Worm (Caenorhabditis elegans) whole organism, L3 larva: ENCODE results near the gene F40F8.1.
A peak's percentile ranks its signal among the peaks of the same experiment; 100 is the strongest.

ENCODE experiments used
- R02D3.7 ChIP-seq: fragments of 150-350 bp; optimal IDR thresholded peaks from 2 replicates; lab custom pipeline; 2014; ENCODE audit warnings: missing biosample characterization, missing genetic modification characterization
- ZK546.5 ChIP-seq: sonication (generic microtip); optimal IDR thresholded peaks from 2 replicates; lab custom pipeline; 2017; ENCODE audit warnings: missing biosample characterization, missing genetic modification characterization
- aly-2 ChIP-seq: fragments of 150-350 bp; optimal IDR thresholded peaks from 2 replicates; lab custom pipeline; 2014; ENCODE audit warnings: missing biosample characterization, missing genetic modification characterization
- ama-1 ChIP-seq: fragments of 150-350 bp; optimal IDR thresholded peaks from 2 replicates; lab custom pipeline; 2018
- ceh-28 ChIP-seq: fragments of 150-350 bp; optimal IDR thresholded peaks from 2 replicates; lab custom pipeline; 2014; ENCODE audit warnings: missing biosample characterization, missing genetic modification reagents, missing genetic modification characterization
- ceh-82 ChIP-seq: fragments of 150-350 bp; optimal IDR thresholded peaks from 2 replicates; lab custom pipeline; 2014; ENCODE audit warnings: missing biosample characterization, missing genetic modification characterization
- ceh-9 ChIP-seq: sonication (generic microtip); optimal IDR thresholded peaks from 2 replicates; lab custom pipeline; 2018; ENCODE audit warnings: missing biosample characterization, missing genetic modification characterization
- daf-12 ChIP-seq: fragments of 150-350 bp; optimal IDR thresholded peaks from 2 replicates; lab custom pipeline; 2014; ENCODE audit warnings: missing biosample characterization, missing genetic modification reagents, missing genetic modification characterization
- egl-27 ChIP-seq: sonication (generic microtip); optimal IDR thresholded peaks from 4 replicates; lab custom pipeline; 2017; ENCODE audit warnings: missing biosample characterization, missing genetic modification reagents, missing genetic modification characterization
- egl-5 ChIP-seq: fragments of 150-350 bp; optimal IDR thresholded peaks from 2 replicates; lab custom pipeline; 2017; ENCODE audit warnings: missing biosample characterization, missing genetic modification reagents, missing genetic modification characterization, inconsistent platforms
- elt-1 ChIP-seq: fragments of 150-350 bp; optimal IDR thresholded peaks from 2 replicates; lab custom pipeline; 2014; ENCODE audit warnings: missing biosample characterization, missing genetic modification characterization
- eor-1 ChIP-seq, 2 experiments: fragments of 150-350 bp; optimal IDR thresholded peaks; 2 replicates each; lab custom pipeline; 2014 to 2018; ENCODE audit warnings: missing biosample characterization in 2 of 2, missing genetic modification characterization in 2 of 2
- fkh-10 ChIP-seq: sonication (generic microtip); optimal IDR thresholded peaks from 2 replicates; lab custom pipeline; 2017; ENCODE audit warnings: missing biosample characterization, missing genetic modification reagents, missing genetic modification characterization
- fkh-2 ChIP-seq: fragments of 150-350 bp; optimal IDR thresholded peaks from 2 replicates; lab custom pipeline; 2014; ENCODE audit warnings: missing biosample characterization, missing genetic modification reagents, missing genetic modification characterization
- fos-1 ChIP-seq: fragments of 150-350 bp; optimal IDR thresholded peaks from 2 replicates; lab custom pipeline; 2014; ENCODE audit warnings: missing biosample characterization, missing genetic modification characterization
- jun-1 ChIP-seq: fragments of 150-350 bp; optimal IDR thresholded peaks from 2 replicates; lab custom pipeline; 2014; ENCODE audit warnings: missing biosample characterization, missing genetic modification reagents, missing genetic modification characterization
- lin-15B ChIP-seq: fragments of 150-350 bp; optimal IDR thresholded peaks from 2 replicates; lab custom pipeline; 2014; ENCODE audit warnings: missing biosample characterization, missing genetic modification characterization
- lin-39 ChIP-seq: fragments of 150-350 bp; optimal IDR thresholded peaks from 2 replicates; lab custom pipeline; 2018; ENCODE audit warnings: missing biosample characterization, missing genetic modification reagents, missing genetic modification characterization
- lsy-12 ChIP-seq: sonication (generic microtip); optimal IDR thresholded peaks from 2 replicates; lab custom pipeline; 2016; ENCODE audit warnings: mild to moderate bottlenecking, missing genetic modification characterization, missing compliant biosample characterization
- mdl-1 ChIP-seq: fragments of 150-350 bp; optimal IDR thresholded peaks from 2 replicates; lab custom pipeline; 2014; ENCODE audit warnings: missing biosample characterization, missing genetic modification characterization
- mml-1 ChIP-seq: fragments of 150-350 bp; sonication (generic microtip); optimal IDR thresholded peaks from 3 replicates; lab custom pipeline; 2014; ENCODE audit warnings: missing biosample characterization, missing genetic modification characterization
- nfya-1 ChIP-seq: sonication (generic microtip); optimal IDR thresholded peaks from 2 replicates; lab custom pipeline; 2017; ENCODE audit warnings: missing genetic modification characterization, mild to moderate bottlenecking, missing compliant biosample characterization, antibody characterized with exemption, moderate library complexity; ENCODE audit not compliant: insufficient read depth
- nhr-11 ChIP-seq: fragments of 150-350 bp; optimal IDR thresholded peaks from 2 replicates; lab custom pipeline; 2014; ENCODE audit warnings: missing biosample characterization, missing genetic modification characterization
- nhr-237 ChIP-seq: fragments of 150-350 bp; optimal IDR thresholded peaks from 2 replicates; lab custom pipeline; 2014; ENCODE audit warnings: missing biosample characterization, missing genetic modification characterization
- nhr-25 ChIP-seq: sonication (generic microtip); optimal IDR thresholded peaks from 2 replicates; lab custom pipeline; 2017; ENCODE audit warnings: missing biosample characterization, missing genetic modification characterization
- nhr-28 ChIP-seq: fragments of 150-350 bp; optimal IDR thresholded peaks from 2 replicates; lab custom pipeline; 2014; ENCODE audit warnings: missing biosample characterization, missing genetic modification characterization
- nhr-43 ChIP-seq: sonication (generic microtip); optimal IDR thresholded peaks from 2 replicates; lab custom pipeline; 2016; ENCODE audit warnings: mild to moderate bottlenecking, missing genetic modification characterization, missing compliant biosample characterization; ENCODE audit not compliant: poor library complexity, severe bottlenecking
- nhr-67 ChIP-seq: fragments of 150-350 bp; optimal IDR thresholded peaks from 2 replicates; lab custom pipeline; 2014; ENCODE audit warnings: missing biosample characterization, missing genetic modification characterization
- nhr-77 ChIP-seq: fragments of 150-350 bp; optimal IDR thresholded peaks from 2 replicates; lab custom pipeline; 2014; ENCODE audit warnings: missing biosample characterization, missing genetic modification characterization
- pqm-1 ChIP-seq: fragments of 150-350 bp; optimal IDR thresholded peaks from 2 replicates; lab custom pipeline; 2017; ENCODE audit warnings: missing biosample characterization, missing genetic modification characterization, inconsistent platforms
- sea-2 ChIP-seq: fragments of 150-350 bp; sonication (generic microtip); optimal IDR thresholded peaks from 4 replicates; lab custom pipeline; 2014; ENCODE audit warnings: missing biosample characterization, missing genetic modification reagents, missing genetic modification characterization
- skn-1 ChIP-seq: fragments of 150-350 bp; optimal IDR thresholded peaks from 2 replicates; lab custom pipeline; 2014; ENCODE audit warnings: missing biosample characterization, missing genetic modification characterization
- snpc-4 ChIP-seq: fragments of 150-350 bp; optimal IDR thresholded peaks from 2 replicates; lab custom pipeline; 2014; ENCODE audit warnings: missing biosample characterization, missing genetic modification characterization
- unc-39 ChIP-seq: sonication (generic microtip); optimal IDR thresholded peaks from 4 replicates; lab custom pipeline; 2017; ENCODE audit warnings: missing biosample characterization, missing genetic modification characterization
- unc-62 ChIP-seq: fragments of 150-350 bp; sonication (generic microtip); optimal IDR thresholded peaks from 4 replicates; lab custom pipeline; 2014; ENCODE audit warnings: missing biosample characterization, missing genetic modification reagents, missing genetic modification characterization
- zag-1 ChIP-seq: fragments of 150-350 bp; optimal IDR thresholded peaks from 2 replicates; lab custom pipeline; 2014; ENCODE audit warnings: missing biosample characterization, missing genetic modification characterization
- ztf-11 ChIP-seq: fragments of 150-350 bp; optimal IDR thresholded peaks from 2 replicates; lab custom pipeline; 2014; ENCODE audit warnings: missing biosample characterization, missing genetic modification characterization
- ztf-4 ChIP-seq: fragments of 150-350 bp; optimal IDR thresholded peaks from 2 replicates; lab custom pipeline; 2014; ENCODE audit warnings: missing biosample characterization, missing genetic modification characterization

F40F8.1 gene

ce11 chrII:11167039-11167438 lies 39.6 kb downstream of the F40F8.1 start (continued):
- TF ChIP-seq ceh-9 (tag; lab: Kevin White, UChicago), result no peak
- TF ChIP-seq nhr-25, result peak; percentile 65
- peak; percentile 44 for TF ChIP-seq skn-1 (tag; lab: Kevin White, UChicago)
- TF ChIP-seq lsy-12 (tag; lab: Kevin White, UChicago), result peak; percentile 65
- peak; percentile 43 for TF ChIP-seq nhr-77 (tag; lab: Kevin White, UChicago)
- TF ChIP-seq eor-1 (tag; optimal IDR thresholded peaks at IDR 0.05; lab: Kevin White, UChicago), result no peak
- no peak for TF ChIP-seq elt-1 (tag; lab: Kevin White, UChicago)
- TF ChIP-seq mml-1 (tag; lab: Kevin White, UChicago), result no peak
- no peak for TF ChIP-seq ztf-11 (tag; lab: Kevin White, UChicago)
- peak; percentile 96 for TF ChIP-seq ama-1 (lab: Kevin White, UChicago)
- peak; percentile 78 for TF ChIP-seq aly-2 (tag; lab: Kevin White, UChicago)
- peak; percentile 73 for TF ChIP-seq nfya-1
- TF ChIP-seq egl-27 (tag; lab: Kevin White, UChicago), result no peak
- no peak for TF ChIP-seq ztf-4 (tag; lab: Kevin White, UChicago)
- TF ChIP-seq, all 47 proteins: peak for 19

- TF ChIP-seq aly-2 (tag; lab: Kevin White, UChicago) (no peak), ceh-28 (tag; lab: Kevin White, UChicago) (no peak), nhr-28 (tag; lab: Kevin White, UChicago) (no peak), jun-1 (tag; lab: Kevin White, UChicago) (no peak), lin-39 (tag; lab: Kevin White, UChicago) (no peak), fkh-2 (tag; lab: Kevin White, UChicago) (no peak), zag-1 (tag; lab: Kevin White, UChicago) (no peak), mdl-1 (tag; lab: Kevin White, UChicago) (no peak), snpc-4 (no peak), nhr-67 (tag; lab: Kevin White, UChicago) (no peak), nhr-43 (tag; lab: Kevin White, UChicago) (no peak), unc-39 (tag; lab: Kevin White, UChicago) (no peak)
- TF ChIP-seq, all 47 proteins: peak for 0
Observed at ce11 chrII:11175347-11175746, 47.9 kb downstream of the F40F8.1 start.

- TF ChIP-seq lin-15B (tag; lab: Kevin White, UChicago) (peak; percentile 11), nfya-1 (peak; percentile 7), ceh-9 (tag; lab: Kevin White, UChicago) (no peak), ceh-82 (tag; lab: Kevin White, UChicago) (no peak)
Observed at ce11 chrII:11176441-11176840, 49.0 kb downstream of the F40F8.1 start.

ce11 chrII:11177376-11177775 lies 49.9 kb downstream of the F40F8.1 start, which contains the start of gene F37H8.6:
F37H8.6 (minus strand) TSS chrII:11177476.
- TF ChIP-seq elt-1 (tag; lab: Kevin White, UChicago) (no peak), fkh-10 (GFP tag; lab: Kevin White, UChicago) (no peak), zag-1 (tag; lab: Kevin White, UChicago) (no peak), unc-39 (tag; lab: Kevin White, UChicago) (no peak), nhr-43 (tag; lab: Kevin White, UChicago) (no peak), ZK546.5 (tag; lab: Kevin White, UChicago) (no peak), nhr-25 (no peak), nfya-1 (no peak), nhr-67 (tag; lab: Kevin White, UChicago) (no peak), aly-2 (tag; lab: Kevin White, UChicago) (no peak), nhr-237 (tag; lab: Kevin White, UChicago) (no peak), nhr-28 (tag; lab: Kevin White, UChicago) (no peak), ceh-82 (tag; lab: Kevin White, UChicago) (no peak), pqm-1 (tag; lab: Kevin White, UChicago) (no peak), sea-2 (GFP tag; lab: Kevin White, UChicago) (no peak), nhr-11 (tag; lab: Kevin White, UChicago) (no peak), eor-1 (tag; optimal IDR thresholded peaks at IDR 0.05; lab: Kevin White, UChicago) (no peak), skn-1 (tag; lab: Kevin White, UChicago) (no peak), ceh-9 (tag; lab: Kevin White, UChicago) (no peak)

ce11 chrII:11178737-11179136 lies 51.3 kb downstream of the F40F8.1 start:
- no peak for TF ChIP-seq R02D3.7 (tag; lab: Kevin White, UChicago)
- TF ChIP-seq pqm-1 (tag; lab: Kevin White, UChicago), result no peak
- no peak for TF ChIP-seq nhr-25
- TF ChIP-seq ztf-4 (tag; lab: Kevin White, UChicago), result no peak
- no peak for TF ChIP-seq fos-1 (tag; lab: Kevin White, UChicago)
- TF ChIP-seq ZK546.5 (tag; lab: Kevin White, UChicago), result no peak
- no peak for TF ChIP-seq egl-5 (tag; lab: Kevin White, UChicago)
- TF ChIP-seq daf-12 (tag; lab: Kevin White, UChicago), result no peak
- TF ChIP-seq zag-1 (tag; lab: Kevin White, UChicago), result no peak
- TF ChIP-seq egl-27 (tag; lab: Kevin White, UChicago), result no peak
- TF ChIP-seq nhr-43 (tag; lab: Kevin White, UChicago), result no peak
- TF ChIP-seq elt-1 (tag; lab: Kevin White, UChicago), result no peak
- no peak for TF ChIP-seq jun-1 (tag; lab: Kevin White, UChicago)
- no peak for TF ChIP-seq unc-62 (GFP tag; lab: Kevin White, UChicago)
- TF ChIP-seq nhr-67 (tag; lab: Kevin White, UChicago), result no peak
